Fruit fly (Drosophila melanogaster) whole organism, pupa: Measurements from ENCODE around the gene Jhbp14.

Experiments
- CG15710 ChIP-seq: fragments of 200-800 bp; sonication (Bioruptor generic); optimal IDR thresholded peaks from 2 replicates; lab custom pipeline; 2018; ENCODE audit warnings: missing biosample characterization, mild to moderate bottlenecking, missing genetic modification characterization, moderate library complexity
- CG17806 ChIP-seq: fragments of 200-800 bp; sonication (Bioruptor generic); optimal IDR thresholded peaks from 2 replicates; lab custom pipeline; 2018; ENCODE audit warnings: missing biosample characterization, mild to moderate bottlenecking, missing genetic modification characterization, moderate library complexity
- CG9948 ChIP-seq: fragments of 200-800 bp; sonication (Bioruptor generic); optimal IDR thresholded peaks from 2 replicates; lab custom pipeline; 2018; ENCODE audit warnings: missing biosample characterization, mild to moderate bottlenecking, missing genetic modification characterization, moderate library complexity
- EcR ChIP-seq: fragments of 200-800 bp; sonication (Bioruptor generic); optimal IDR thresholded peaks from 3 replicates; lab custom pipeline; 2019; ENCODE audit warnings: missing biosample characterization, missing genetic modification characterization, mild to moderate bottlenecking, moderate library complexity, missing genetic modification reagents
- Ets98B ChIP-seq: fragments of 200-800 bp; sonication (Bioruptor generic); IDR thresholded peaks from 2 replicates; pipeline ENCODE4 v1.3.6; 2022; ENCODE audit warnings: missing biosample characterization, missing genetic modification characterization
- rn ChIP-seq: fragments of 200-800 bp; sonication (Bioruptor generic); IDR thresholded peaks from 2 replicates; pipeline ENCODE4 v1.3.6; 2022; ENCODE audit warnings: missing biosample characterization, missing genetic modification characterization

- no peak for TF ChIP-seq CG9948 (tag; lab: Kevin White, UChicago)
- no peak for TF ChIP-seq Ets98B (GFP tag; lab: Robert Waterston, UW)
- TF ChIP-seq CG15710 (tag; lab: Kevin White, UChicago), result no peak
- no peak for TF ChIP-seq rn (GFP tag; lab: Robert Waterston, UW)
- TF ChIP-seq EcR (GFP tag; lab: Kevin White, UChicago), result no peak
- TF ChIP-seq CG17806 (tag; lab: Kevin White, UChicago), result no peak
Measured at dm6 chr2L:13257177-13257576, 20.9 kb downstream of the Jhbp14 start, which contains the start of gene Naa20B.
